Worm (Caenorhabditis elegans) whole organism, L4/young adult: Measurements from ENCODE around the gene ida-1.

Source experiments
- W03F9.2 ChIP-seq: fragments of 150-350 bp; optimal IDR thresholded peaks from 2 replicates; lab custom pipeline; 2014; ENCODE audit warnings: missing biosample characterization, missing genetic modification characterization
- dao-5 ChIP-seq: sonication (generic microtip); optimal IDR thresholded peaks from 2 replicates; lab custom pipeline; 2016; ENCODE audit warnings: missing genotype, missing genetic modification characterization, moderate library complexity, missing compliant biosample characterization

ce11 chrIII:5730041-5730440 is 25.3 kb upstream of the ida-1 start:
- no peak for TF ChIP-seq dao-5
- TF ChIP-seq W03F9.2 (tag; lab: Kevin White, UChicago): no peak
